Worm (Caenorhabditis elegans) whole organism, mixed stage, embryonic: ENCODE measurements around the gene K06A1.2.

Source experiments
- bed-3 ChIP-seq: fragments of 200-800 bp; sonication (Bioruptor generic); optimal IDR thresholded peaks from 3 replicates; lab custom pipeline; 2018; ENCODE audit warnings: mild to moderate bottlenecking, missing genetic modification characterization, moderate library complexity, missing compliant biosample characterization
- ceh-43 ChIP-seq: fragments of 200-800 bp; sonication (Bioruptor generic); optimal IDR thresholded peaks from 2 replicates; lab custom pipeline; 2018; ENCODE audit warnings: mild to moderate bottlenecking, missing genetic modification characterization, moderate library complexity, missing compliant biosample characterization
- ham-2 ChIP-seq: fragments of 200-800 bp; sonication (Bioruptor generic); optimal IDR thresholded peaks from 2 replicates; lab custom pipeline; 2018; ENCODE audit warnings: mild to moderate bottlenecking, missing genetic modification characterization, missing compliant biosample characterization
- lsy-2 ChIP-seq: fragments of 150-350 bp; optimal IDR thresholded peaks from 2 replicates; lab custom pipeline; 2014; ENCODE audit warnings: missing biosample characterization, missing genetic modification characterization

DNA sequence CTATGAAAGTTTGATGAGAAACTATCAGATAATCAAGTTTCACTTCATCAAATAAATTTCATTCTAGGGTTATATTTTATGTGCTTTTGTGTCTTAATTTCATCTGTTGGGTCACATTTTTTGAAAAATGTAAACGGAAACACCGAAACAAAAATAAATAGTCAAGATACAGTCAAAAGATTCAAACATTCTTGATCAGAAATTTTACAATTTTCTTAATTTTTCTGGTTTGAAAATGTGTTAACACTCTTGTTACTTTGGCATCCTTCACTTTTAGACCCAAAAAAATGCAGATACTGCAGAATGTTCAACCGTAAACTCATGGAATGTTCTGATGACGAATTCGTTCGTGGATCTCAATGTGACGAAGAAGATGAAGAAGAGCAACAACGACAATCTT is 10.9 kb downstream of the K06A1.2 start, which contains the start of gene aptf-1:
- no peak for TF ChIP-seq lsy-2
- TF ChIP-seq ceh-43 (GFP tag; lab: Kevin White, UChicago) = no peak
- TF ChIP-seq bed-3 = no peak
- TF ChIP-seq ham-2 = no peak
